Fruit fly (Drosophila melanogaster) S2 (cell line): ENCODE data around the gene CG14322.

Source experiments
- CG8478 ChIP-seq: fragments of >200 bp; optimal IDR thresholded peaks from 2 replicates; lab custom pipeline; 2018
- CTCF ChIP-seq, 2 experiments: fragments of >200 bp; optimal IDR thresholded peaks; 2 replicates each; lab custom pipeline; 2018

dm6 chr3R:17647444-17647843 lies at the start of gene CG14322:
- no peak for TF ChIP-seq CTCF (optimal IDR thresholded peaks at IDR 0.05; lab: Kevin White, UChicago)
- no peak for TF ChIP-seq CG8478 (lab: Kevin White, UChicago)
